Worm (Caenorhabditis elegans) whole organism, L4 larva: Measurements from ENCODE around the gene ttm-1.
A peak's percentile ranks its signal among the peaks of the same experiment; 100 is the strongest.

Source experiments
- D1046.2 ChIP-seq: fragments of 200-800 bp; sonication (Bioruptor generic); IDR thresholded peaks from 2 replicates; pipeline ENCODE4 v1.3.6; 2022; ENCODE audit warnings: missing genetic modification characterization, missing compliant biosample characterization
- F10B5.3 ChIP-seq: sonication (generic microtip); optimal IDR thresholded peaks from 2 replicates; lab custom pipeline; 2016; ENCODE audit warnings: mild to moderate bottlenecking, missing genetic modification characterization, missing compliant biosample characterization
- F49E8.2 ChIP-seq: sonication (generic microtip); optimal IDR thresholded peaks from 2 replicates; lab custom pipeline; 2016; ENCODE audit warnings: missing compliant biosample characterization, mild to moderate bottlenecking, missing genetic modification characterization, borderline replicate concordance
- R02D3.7 ChIP-seq: fragments of 150-350 bp; sonication (generic microtip); optimal IDR thresholded peaks from 3 replicates; lab custom pipeline; 2014; ENCODE audit warnings: missing biosample characterization, missing genetic modification characterization
- T20F7.1 ChIP-seq: fragments of 200-800 bp; sonication (Bioruptor generic); optimal IDR thresholded peaks from 2 replicates; lab custom pipeline; 2018; ENCODE audit warnings: mild to moderate bottlenecking, missing genetic modification characterization, missing compliant biosample characterization
- T26A8.4 ChIP-seq: fragments of 200-800 bp; sonication (Bioruptor generic); IDR thresholded peaks from 2 replicates; pipeline ENCODE4 v1.3.6; 2022; ENCODE audit warnings: missing genetic modification characterization, missing compliant biosample characterization
- Y75B8A.6 ChIP-seq: fragments of 200-800 bp; sonication (Bioruptor generic); IDR thresholded peaks from 2 replicates; pipeline ENCODE4 v1.3.6; 2022; ENCODE audit warnings: missing genetic modification reagents, missing genetic modification characterization, missing compliant biosample characterization
- aly-2 ChIP-seq: sonication (generic microtip); optimal IDR thresholded peaks from 2 replicates; lab custom pipeline; 2018; ENCODE audit warnings: missing biosample characterization, missing genetic modification characterization
- arid-1 ChIP-seq: fragments of 200-800 bp; sonication (Bioruptor generic); conservative IDR thresholded peaks from 2 replicates; pipeline ENCODE4 v1.3.6; 2022; ENCODE audit warnings: missing genetic modification reagents, missing genetic modification characterization, missing compliant biosample characterization
- ceh-20 ChIP-seq: fragments of 200-800 bp; sonication (Bioruptor generic); IDR thresholded peaks from 2 replicates; pipeline ENCODE4 v1.3.6; 2022; ENCODE audit warnings: missing genetic modification reagents, missing genetic modification characterization, missing compliant biosample characterization
- ceh-32 ChIP-seq: sonication (generic microtip); optimal IDR thresholded peaks from 2 replicates; lab custom pipeline; 2016; ENCODE audit warnings: mild to moderate bottlenecking, missing genetic modification characterization, missing compliant biosample characterization; ENCODE audit not compliant: poor library complexity
- ces-1 ChIP-seq: fragments of 150-350 bp; sonication (generic microtip); optimal IDR thresholded peaks from 4 replicates; lab custom pipeline; 2014; ENCODE audit warnings: missing biosample characterization, missing genetic modification reagents, missing genetic modification characterization
- ctbp-1 ChIP-seq: fragments of 200-800 bp; sonication (Bioruptor generic); IDR thresholded peaks from 2 replicates; pipeline ENCODE4 v1.3.6; 2022; ENCODE audit warnings: missing genetic modification reagents, missing genetic modification characterization, missing compliant biosample characterization
- daf-19 ChIP-seq: fragments of 200-800 bp; sonication (Bioruptor generic); conservative IDR thresholded peaks from 2 replicates; pipeline ENCODE4 v1.3.6; 2022; ENCODE audit warnings: missing genetic modification characterization, missing compliant biosample characterization
- dmd-6 ChIP-seq: fragments of 200-800 bp; sonication (Bioruptor generic); IDR thresholded peaks from 2 replicates; pipeline ENCODE4 v1.3.6; 2022; ENCODE audit warnings: missing genetic modification reagents, missing genetic modification characterization, missing compliant biosample characterization
- dmd-8 ChIP-seq: fragments of 200-800 bp; sonication (Bioruptor generic); IDR thresholded peaks from 2 replicates; pipeline ENCODE4 v1.3.6; 2022; ENCODE audit warnings: missing genetic modification characterization, missing compliant biosample characterization
- duxl-1 ChIP-seq: sonication (generic microtip); optimal IDR thresholded peaks from 2 replicates; lab custom pipeline; 2016; ENCODE audit warnings: mild to moderate bottlenecking, missing genetic modification characterization, moderate library complexity, missing compliant biosample characterization; ENCODE audit not compliant: poor library complexity
- fos-1 ChIP-seq: fragments of 150-350 bp; optimal IDR thresholded peaks from 2 replicates; lab custom pipeline; 2014; ENCODE audit warnings: missing biosample characterization, missing genetic modification characterization
- hif-1 ChIP-seq, 2 experiments: sonication (generic microtip); optimal IDR thresholded peaks; 2 replicates each; lab custom pipeline; 2016 to 2017; ENCODE audit warnings: missing compliant biosample characterization in 2 of 2, missing genetic modification characterization in 2 of 2, missing genetic modification reagents in 2 of 2, missing genotype in 2 of 2, mild to moderate bottlenecking in 1 of 2
- hlh-11 ChIP-seq: fragments of 200-800 bp; sonication (Bioruptor generic); optimal IDR thresholded peaks from 2 replicates; lab custom pipeline; 2018; ENCODE audit warnings: mild to moderate bottlenecking, missing genetic modification characterization, missing compliant biosample characterization
- jun-1 ChIP-seq: fragments of 150-350 bp; optimal IDR thresholded peaks from 2 replicates; lab custom pipeline; 2014; ENCODE audit warnings: missing biosample characterization, missing genetic modification reagents, missing genetic modification characterization
- lin-13 ChIP-seq: fragments of 150-350 bp; optimal IDR thresholded peaks from 2 replicates; lab custom pipeline; 2014; ENCODE audit warnings: missing biosample characterization, missing genetic modification reagents, missing genetic modification characterization
- lin-38 ChIP-seq: fragments of 200-800 bp; sonication (Bioruptor generic); IDR thresholded peaks from 2 replicates; pipeline ENCODE4 v1.3.6; 2022; ENCODE audit warnings: missing genetic modification reagents, missing genetic modification characterization, missing compliant biosample characterization
- lin-39 ChIP-seq: fragments of 150-350 bp; optimal IDR thresholded peaks from 2 replicates; lab custom pipeline; 2014; ENCODE audit warnings: missing biosample characterization, missing genetic modification reagents, missing genetic modification characterization
- mdt-29 ChIP-seq: fragments of 200-800 bp; sonication (Bioruptor generic); IDR thresholded peaks from 2 replicates; pipeline ENCODE4 v1.3.6; 2022; ENCODE audit warnings: missing genetic modification reagents, missing genetic modification characterization, missing compliant biosample characterization
- mes-2 ChIP-seq: sonication (generic microtip); optimal IDR thresholded peaks from 2 replicates; lab custom pipeline; 2016; ENCODE audit warnings: missing genotype, mild to moderate bottlenecking, missing genetic modification characterization, missing compliant biosample characterization; ENCODE audit not compliant: poor library complexity, severe bottlenecking
- mxl-2 ChIP-seq: fragments of 200-800 bp; sonication (Bioruptor generic); conservative IDR thresholded peaks from 2 replicates; pipeline ENCODE4 v1.3.6; 2022; ENCODE audit warnings: missing genetic modification reagents, missing genetic modification characterization, missing compliant biosample characterization
- mxl-3 ChIP-seq: fragments of 200-800 bp; sonication (Bioruptor generic); optimal IDR thresholded peaks from 2 replicates; lab custom pipeline; 2018; ENCODE audit warnings: mild to moderate bottlenecking, missing genetic modification characterization, missing compliant biosample characterization
- nhr-237 ChIP-seq: sonication (generic microtip); optimal IDR thresholded peaks from 2 replicates; lab custom pipeline; 2017; ENCODE audit warnings: missing biosample characterization, missing genetic modification characterization
- nhr-25 ChIP-seq: sonication (generic microtip); optimal IDR thresholded peaks from 2 replicates; lab custom pipeline; 2017; ENCODE audit warnings: missing genetic modification characterization, mild to moderate bottlenecking, missing compliant biosample characterization, antibody characterized with exemption, moderate library complexity, borderline replicate concordance; ENCODE audit not compliant: insufficient read depth
- nhr-28 ChIP-seq: fragments of 150-350 bp; optimal IDR thresholded peaks from 2 replicates; lab custom pipeline; 2014; ENCODE audit warnings: missing biosample characterization, missing genetic modification characterization
- nhr-41 ChIP-seq: fragments of 200-800 bp; sonication (Bioruptor generic); IDR thresholded peaks from 2 replicates; pipeline ENCODE4 v1.3.6; 2022; ENCODE audit warnings: missing genetic modification reagents, missing genetic modification characterization, missing compliant biosample characterization
- nhr-77 ChIP-seq: fragments of 150-350 bp; optimal IDR thresholded peaks from 2 replicates; lab custom pipeline; 2014; ENCODE audit warnings: missing biosample characterization, missing genetic modification characterization
- pha-4 ChIP-seq, 2 experiments: fragments of 150-350 bp in 1 of 2; fragments of 200-800 bp in 1 of 2; sonication (Bioruptor generic) in 1 of 2; IDR thresholded peaks in 1 of 2; optimal IDR thresholded peaks in 1 of 2; 2 replicates each; pipeline versions ENCODE4 v1.3.6 to Lab custom; 2014 to 2022; ENCODE audit warnings: missing genetic modification characterization in 2 of 2, missing genetic modification reagents in 2 of 2, missing biosample characterization in 1 of 2, missing compliant biosample characterization in 1 of 2
- php-3 ChIP-seq: fragments of 200-800 bp; sonication (Bioruptor generic); IDR thresholded peaks from 2 replicates; pipeline ENCODE4 v1.3.6; 2022; ENCODE audit warnings: missing genetic modification reagents, missing genetic modification characterization, missing compliant biosample characterization
- pqm-1 ChIP-seq: sonication (generic microtip); optimal IDR thresholded peaks from 2 replicates; lab custom pipeline; 2017; ENCODE audit warnings: missing biosample characterization, missing genetic modification characterization
- set-16 ChIP-seq: fragments of 200-800 bp; sonication (Bioruptor generic); IDR thresholded peaks from 2 replicates; pipeline ENCODE4 v1.3.6; 2022; ENCODE audit warnings: missing genetic modification reagents, missing genetic modification characterization, missing compliant biosample characterization
- spr-1 ChIP-seq: sonication (generic microtip); optimal IDR thresholded peaks from 2 replicates; lab custom pipeline; 2016; ENCODE audit warnings: mild to moderate bottlenecking, missing genetic modification characterization, missing compliant biosample characterization
- spr-3 ChIP-seq: fragments of 200-800 bp; sonication (Bioruptor generic); optimal IDR thresholded peaks from 2 replicates; lab custom pipeline; 2018; ENCODE audit warnings: mild to moderate bottlenecking, missing genetic modification characterization, missing compliant biosample characterization
- tra-1 ChIP-seq: fragments of 200-800 bp; sonication (Bioruptor generic); IDR thresholded peaks from 2 replicates; pipeline ENCODE4 v1.3.6; 2022; ENCODE audit warnings: missing genetic modification reagents, missing genetic modification characterization, missing compliant biosample characterization
- unc-39 ChIP-seq: sonication (generic microtip); optimal IDR thresholded peaks from 2 replicates; lab custom pipeline; 2017; ENCODE audit warnings: missing biosample characterization, missing genetic modification characterization
- zag-1 ChIP-seq: fragments of 150-350 bp; optimal IDR thresholded peaks from 2 replicates; lab custom pipeline; 2014; ENCODE audit warnings: missing biosample characterization, missing genetic modification characterization
- zfp-2 ChIP-seq: sonication (generic microtip); optimal IDR thresholded peaks from 2 replicates; lab custom pipeline; 2016; ENCODE audit warnings: mild to moderate bottlenecking, missing genetic modification characterization, missing compliant biosample characterization
- zfp-3 ChIP-seq: fragments of 200-800 bp; sonication (Bioruptor generic); conservative IDR thresholded peaks from 2 replicates; pipeline ENCODE4 v1.3.6; 2022; ENCODE audit warnings: missing genetic modification reagents, missing genetic modification characterization, missing compliant biosample characterization
- ztf-7 ChIP-seq: fragments of 150-350 bp; optimal IDR thresholded peaks from 2 replicates; lab custom pipeline; 2014; ENCODE audit warnings: missing biosample characterization, missing genetic modification characterization

ttm-1 gene

DNA sequence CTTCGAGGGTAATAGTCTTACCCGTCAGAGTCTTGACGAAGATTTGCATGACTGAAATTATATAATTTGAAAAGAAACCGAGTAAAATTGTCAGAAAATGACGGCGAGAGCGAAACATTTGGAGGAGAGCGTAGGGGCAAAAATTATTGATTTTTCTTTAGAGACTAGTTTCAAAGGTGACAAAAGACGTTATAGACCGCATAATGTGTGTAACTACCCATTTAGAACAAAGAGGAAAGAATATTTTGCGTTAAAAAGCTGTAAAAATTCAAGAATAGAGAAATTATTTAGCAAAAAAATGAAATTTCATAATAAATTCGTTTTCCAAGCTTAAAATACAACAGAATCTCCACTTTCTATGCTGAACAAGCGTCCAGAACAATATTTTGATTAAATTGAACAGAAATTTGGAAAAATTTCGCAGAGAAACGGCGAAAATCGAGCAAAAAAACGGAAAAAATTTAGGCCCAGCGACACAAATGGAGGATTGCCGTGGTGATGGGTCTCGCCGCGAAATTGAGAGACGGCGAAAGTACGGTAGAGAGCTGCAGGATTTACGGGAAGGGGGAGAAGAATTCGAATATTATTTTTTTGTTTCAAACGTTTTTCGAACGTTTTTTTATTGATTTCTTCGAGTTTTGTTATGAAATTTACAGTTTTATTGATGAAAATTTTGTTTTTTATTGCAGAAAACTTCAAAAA, 11.8 kb upstream of the ttm-1 start, which contains the start of the genes ubq-2 and frg-1 (continued):
- TF ChIP-seq pha-4 (GFP tag; IDR thresholded peaks at IDR 0.05; lab: Robert Waterston, UW) (peak; percentile 64; the same call in 1 of the 2 replicates), pha-4 (tag; optimal IDR thresholded peaks at IDR 0.05; lab: Kevin White, UChicago) (no peak), aly-2 (tag; lab: Kevin White, UChicago) (no peak), T20F7.1 (no peak), nhr-77 (tag; lab: Kevin White, UChicago) (peak; percentile 59), zfp-3 (0 out of 2 replicates have a peak, but pooled peaks have one; percentile 21), nhr-237 (no peak), mes-2 (tag; lab: Kevin White, UChicago) (peak; percentile 93), set-16 (GFP tag; lab: Robert Waterston, UW) (0 out of 2 replicates have a peak, but pooled peaks have one; percentile 8), ceh-32 (tag; lab: Kevin White, UChicago) (no peak), arid-1 (GFP tag; lab: Robert Waterston, UW) (peak; percentile 80), mdt-29 (GFP tag; lab: Robert Waterston, UW) (peak; percentile 57; the same call in 1 of the 2 replicates), mxl-2 (no peak), tra-1 (GFP tag; lab: Robert Waterston, UW) (no peak; the same call in 1 of the 2 replicates), hif-1 (tag; optimal IDR thresholded peaks at IDR 0.05; lab: Kevin White, UChicago) (peak in 1 of 2 experiments; percentile 64), mxl-3 (GFP tag; lab: Kevin White, UChicago) (no peak), unc-39 (tag; lab: Kevin White, UChicago) (no peak), ces-1 (GFP tag; lab: Kevin White, UChicago) (no peak), duxl-1 (tag; lab: Kevin White, UChicago) (peak; percentile 58), lin-39 (tag; lab: Kevin White, UChicago) (no peak), nhr-25 (peak; percentile 21), nhr-28 (tag; lab: Kevin White, UChicago) (peak; percentile 57), nhr-41 (GFP tag; lab: Robert Waterston, UW) (no peak), fos-1 (no peak), lin-13 (GFP tag; lab: Kevin White, UChicago) (peak; percentile 79), zfp-2 (tag; lab: Kevin White, UChicago) (peak; percentile 43), ctbp-1 (peak; percentile 74), zag-1 (tag; lab: Kevin White, UChicago) (no peak), Y75B8A.6 (GFP tag; lab: Robert Waterston, UW) (no peak), ceh-20 (peak; percentile 76), R02D3.7 (tag; lab: Kevin White, UChicago) (peak; percentile 96), D1046.2 (GFP tag; lab: Robert Waterston, UW) (no peak), spr-3 (GFP tag; lab: Kevin White, UChicago) (peak; percentile 39), T26A8.4 (peak; percentile 77), pqm-1 (no peak), dmd-8 (GFP tag; lab: Robert Waterston, UW) (no peak), ztf-7 (tag; lab: Kevin White, UChicago) (peak; percentile 79), jun-1 (tag; lab: Kevin White, UChicago) (no peak), lin-38 (GFP tag; lab: Robert Waterston, UW) (peak; percentile 88), daf-19 (no peak), F49E8.2 (peak; percentile 76), dmd-6 (GFP tag; lab: Robert Waterston, UW) (peak; percentile 67), spr-1 (tag; lab: Kevin White, UChicago) (peak; percentile 69), F10B5.3 (tag; lab: Kevin White, UChicago) (peak; percentile 2), hlh-11 (tag; lab: Kevin White, UChicago) (peak; percentile 77), php-3 (no peak)
